Fruit fly (Drosophila melanogaster) whole organism: ENCODE results near the gene dnc.

Source experiments
- CG8478 ChIP-seq: fragments of >200 bp; optimal IDR thresholded peaks from 2 replicates; lab custom pipeline; 2018; ENCODE audit warnings: inconsistent platforms
- Dll ChIP-seq: fragments of >200 bp; optimal IDR thresholded peaks from 2 replicates; lab custom pipeline; 2017
- EcR ChIP-seq, 2 experiments: fragments of >200 bp; optimal IDR thresholded peaks; 2 replicates each; lab custom pipeline; 2017; ENCODE audit warnings: missing biosample characterization in 2 of 2, missing genetic modification characterization in 2 of 2, missing genetic modification reagents in 2 of 2
- pan ChIP-seq: fragments of >200 bp; optimal IDR thresholded peaks from 2 replicates; lab custom pipeline; 2017
- psq ChIP-seq: fragments of >200 bp; optimal IDR thresholded peaks from 2 replicates; lab custom pipeline; 2017
- usp ChIP-seq: fragments of >200 bp; optimal IDR thresholded peaks from 2 replicates; lab custom pipeline; 2017; ENCODE audit warnings: missing biosample characterization, missing genetic modification characterization, mixed read lengths

Gene dnc

DNA sequence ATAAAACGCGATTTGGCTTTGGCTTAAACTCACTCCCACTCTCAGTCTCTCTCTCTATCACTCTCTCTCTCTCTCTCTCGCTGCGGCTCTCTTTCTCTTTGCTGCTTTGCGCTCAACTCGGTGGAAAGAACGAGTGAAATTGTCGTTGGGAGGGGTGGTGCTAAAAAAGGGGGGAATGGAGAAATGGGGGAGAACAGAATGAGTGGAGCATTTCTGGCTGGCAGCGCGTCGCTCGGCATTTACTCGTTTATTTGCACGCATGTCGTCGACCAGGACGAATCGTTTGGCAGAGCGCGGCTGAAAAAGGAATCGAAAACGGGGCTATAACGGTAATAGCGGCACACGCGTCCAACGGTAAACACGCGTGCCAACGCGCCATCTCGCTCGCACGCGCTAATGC, at the start of gene dnc:
Gene dnc, plus strand, starts transcription at position 248 of the 400 bp plus-strand sequence.
- TF ChIP-seq usp (GFP tag; lab: Kevin White, UChicago) (no peak), pan (no peak), EcR (GFP tag; optimal IDR thresholded peaks at IDR 0.05; lab: Kevin White, UChicago) (no peak), CG8478 (no peak), psq (no peak), Dll (lab: Kevin White, UChicago) (peak; percentile 55)

- TF ChIP-seq CG8478: no peak
- TF ChIP-seq EcR (GFP tag; optimal IDR thresholded peaks at IDR 0.05; lab: Kevin White, UChicago): no peak
- no peak for TF ChIP-seq psq
- no peak for TF ChIP-seq usp (GFP tag; lab: Kevin White, UChicago)
- no peak for TF ChIP-seq pan
- TF ChIP-seq Dll (lab: Kevin White, UChicago): no peak
These were observed 48.7 kb upstream of the dnc start for dm6 chrX:3127564-3127963.

dm6 chrX:3131978-3132377, 44.3 kb upstream of the dnc start:
- TF ChIP-seq pan: no peak
- TF ChIP-seq psq: no peak
- TF ChIP-seq Dll (lab: Kevin White, UChicago): no peak
- TF ChIP-seq usp (GFP tag; lab: Kevin White, UChicago): no peak
- TF ChIP-seq CG8478: no peak

- no peak for TF ChIP-seq Dll (lab: Kevin White, UChicago)
- TF ChIP-seq psq: no peak
- no peak for TF ChIP-seq pan
- no peak for TF ChIP-seq EcR (GFP tag; optimal IDR thresholded peaks at IDR 0.05; lab: Kevin White, UChicago)
- TF ChIP-seq CG8478: no peak
- TF ChIP-seq usp (GFP tag; lab: Kevin White, UChicago): no peak
These were observed 41.7 kb upstream of the dnc start, which contains the start of gene N for dm6 chrX:3134383-3135101. TSS of gene N (plus strand) at chrX:3134870.

DNA sequence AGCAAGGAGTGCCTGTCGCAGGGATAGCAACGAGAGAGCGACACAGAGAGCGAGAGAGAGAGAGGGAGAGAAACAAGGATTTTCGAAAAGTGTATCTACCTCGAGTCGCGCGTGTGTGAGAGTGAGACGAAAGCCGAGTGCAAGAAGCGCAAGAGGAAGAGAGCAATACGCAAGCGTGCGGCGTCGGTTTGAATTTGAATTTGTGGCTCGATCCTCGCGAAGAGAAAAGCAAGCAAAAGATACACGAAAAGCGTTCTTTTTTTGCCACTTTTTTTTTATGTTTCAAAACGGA, 41.2 kb upstream of the dnc start:
- no peak for TF ChIP-seq usp (GFP tag; lab: Kevin White, UChicago)

DNA sequence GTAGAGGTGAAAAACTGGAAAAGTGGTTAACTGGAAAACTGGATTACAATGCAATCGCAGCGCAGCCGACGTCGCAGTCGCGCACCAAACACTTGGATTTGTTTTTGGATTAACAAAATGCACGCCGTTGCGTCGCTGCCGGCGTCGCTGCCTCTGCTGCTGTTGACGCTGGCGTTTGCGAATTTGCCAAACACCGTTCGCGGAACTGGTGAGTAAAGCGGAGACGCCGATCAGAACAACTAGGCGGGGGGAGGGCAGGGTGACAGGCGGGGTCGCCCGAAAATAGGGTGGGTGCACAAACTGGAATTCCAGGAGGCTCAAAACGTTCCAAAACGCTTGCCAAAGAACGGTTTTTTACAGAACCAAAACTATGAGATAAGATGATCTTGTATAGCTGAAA, 40.6 kb upstream of the dnc start:
- TF ChIP-seq EcR (GFP tag; optimal IDR thresholded peaks at IDR 0.05; lab: Kevin White, UChicago): no peak
- TF ChIP-seq CG8478: no peak
- no peak for TF ChIP-seq Dll (lab: Kevin White, UChicago)
- no peak for TF ChIP-seq usp (GFP tag; lab: Kevin White, UChicago)
- TF ChIP-seq psq: no peak
- no peak for TF ChIP-seq pan

dm6 chrX:3136338-3137086, 39.7 kb upstream of the dnc start:
- TF ChIP-seq EcR (GFP tag; optimal IDR thresholded peaks at IDR 0.05; lab: Kevin White, UChicago): no peak
- TF ChIP-seq psq: peak; percentile 55
- TF ChIP-seq usp (GFP tag; lab: Kevin White, UChicago): no peak
- TF ChIP-seq Dll (lab: Kevin White, UChicago): no peak
- TF ChIP-seq CG8478: no peak
- no peak for TF ChIP-seq pan

DNA sequence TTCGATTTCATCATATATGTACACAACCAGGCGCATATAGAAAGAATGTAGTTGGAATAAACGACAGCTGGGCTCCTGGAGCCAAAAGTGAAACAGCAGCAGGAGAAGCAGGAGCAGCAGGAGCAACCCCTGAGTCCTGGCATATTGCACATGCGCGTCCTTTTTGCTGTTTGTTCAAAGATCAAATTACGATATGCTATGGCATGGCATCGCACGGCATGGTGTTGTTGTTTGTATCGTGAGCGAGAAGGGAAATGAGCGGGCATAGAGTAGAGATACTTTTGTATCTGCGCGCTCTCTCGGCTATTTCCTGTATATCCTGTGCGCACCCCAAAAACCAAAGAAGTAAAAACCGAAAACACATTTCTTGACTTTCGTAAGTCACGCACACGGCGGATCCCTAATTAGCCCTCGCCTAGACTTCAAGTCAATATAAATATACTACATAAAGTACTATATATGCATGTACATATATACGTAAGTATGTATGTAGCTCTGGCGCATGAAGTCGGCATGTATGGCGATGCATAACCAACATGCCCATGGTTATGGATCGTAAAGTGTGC, 38.3 kb upstream of the dnc start:
- TF ChIP-seq CG8478: no peak
- no peak for TF ChIP-seq pan
- no peak for TF ChIP-seq Dll (lab: Kevin White, UChicago)
- TF ChIP-seq usp (GFP tag; lab: Kevin White, UChicago): no peak
- TF ChIP-seq EcR (GFP tag; optimal IDR thresholded peaks at IDR 0.05; lab: Kevin White, UChicago): no peak
- TF ChIP-seq psq: no peak

dm6 chrX:3139961-3140360, 36.3 kb upstream of the dnc start:
- TF ChIP-seq Dll (lab: Kevin White, UChicago) (no peak), EcR (GFP tag; optimal IDR thresholded peaks at IDR 0.05; lab: Kevin White, UChicago) (no peak), CG8478 (no peak), psq (no peak), pan (no peak), usp (GFP tag; lab: Kevin White, UChicago) (no peak)

DNA sequence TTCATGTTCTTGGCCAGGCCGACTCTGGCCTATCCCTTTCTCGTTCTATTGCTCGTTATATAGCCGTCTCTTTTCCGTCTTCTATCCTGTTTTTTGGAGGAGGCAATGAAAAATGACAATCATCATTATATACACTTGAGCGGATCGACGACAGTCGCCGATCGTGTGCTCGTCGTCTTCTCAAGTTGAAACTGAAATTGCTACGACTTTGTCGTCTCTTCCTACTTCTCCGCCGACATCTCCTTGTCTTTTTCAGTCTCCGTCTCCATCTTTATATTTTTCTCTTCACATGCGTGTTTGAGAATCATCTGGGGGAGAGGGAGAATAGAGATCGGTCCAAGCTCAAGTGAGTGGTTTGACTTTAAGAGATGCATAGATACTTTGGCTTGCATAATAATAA, 35.4 kb upstream of the dnc start:
- TF ChIP-seq pan (no peak), Dll (lab: Kevin White, UChicago) (no peak), EcR (GFP tag; optimal IDR thresholded peaks at IDR 0.05; lab: Kevin White, UChicago) (no peak), psq (no peak), usp (GFP tag; lab: Kevin White, UChicago) (no peak), CG8478 (no peak)

DNA sequence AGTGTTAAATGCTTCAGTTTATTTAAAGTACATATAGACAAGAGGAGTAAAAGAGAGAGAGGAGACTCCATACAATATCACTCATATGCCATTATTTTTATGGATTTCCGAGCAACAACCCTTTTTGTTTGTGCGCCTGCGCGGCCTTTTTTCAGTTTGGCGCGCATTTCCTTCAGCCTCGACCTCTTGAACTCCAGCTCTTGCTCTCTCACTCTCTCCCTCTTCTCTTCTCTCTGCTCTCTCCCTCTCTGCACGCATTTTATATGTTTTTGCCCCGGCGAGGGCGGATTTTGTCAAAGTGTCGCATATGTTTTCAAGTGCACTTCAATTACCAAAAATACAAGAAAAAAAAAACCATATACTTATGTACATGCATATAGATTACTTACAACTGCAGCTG, 34.1 kb upstream of the dnc start:
- TF ChIP-seq EcR (GFP tag; optimal IDR thresholded peaks at IDR 0.05; lab: Kevin White, UChicago): no peak
- TF ChIP-seq psq: no peak
- TF ChIP-seq usp (GFP tag; lab: Kevin White, UChicago): no peak
- TF ChIP-seq CG8478: no peak
- TF ChIP-seq pan: no peak
- TF ChIP-seq Dll (lab: Kevin White, UChicago): no peak

DNA sequence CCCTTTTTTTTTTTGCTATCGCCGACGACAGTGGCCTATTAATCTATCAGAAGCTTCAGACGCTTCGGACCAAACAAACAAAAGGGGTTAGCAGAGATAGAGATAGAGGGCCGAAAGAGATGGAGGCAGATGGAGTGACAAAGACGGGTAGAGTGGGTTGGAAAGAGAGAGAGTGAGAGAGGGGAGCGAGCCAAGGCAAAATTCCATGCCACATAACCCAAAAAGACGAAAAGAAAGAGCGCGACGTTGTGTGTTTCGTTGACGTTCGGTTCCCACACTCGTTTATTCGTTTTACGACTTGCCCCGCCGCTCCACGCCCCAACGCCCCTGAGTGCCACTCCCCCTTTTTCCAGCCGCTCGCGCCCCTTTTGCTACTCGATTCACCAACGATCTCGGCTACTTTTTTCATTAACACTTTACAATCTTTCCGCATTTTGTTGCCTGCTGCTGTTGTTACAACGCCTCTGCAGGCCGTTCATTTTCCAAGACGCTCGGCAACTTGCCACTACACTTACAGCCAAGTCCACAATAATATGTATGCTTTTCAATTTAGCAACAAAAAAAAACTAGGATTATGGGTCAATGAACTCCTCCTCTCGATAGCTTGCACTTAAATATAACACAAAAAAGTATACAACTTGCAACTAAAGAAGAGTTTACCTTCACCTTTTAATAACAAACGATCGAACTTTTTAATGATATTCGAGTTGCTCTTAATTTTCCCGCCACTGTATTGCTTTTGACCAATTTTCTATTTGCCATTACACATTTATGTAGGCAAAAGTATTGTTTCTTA, 32.8 kb upstream of the dnc start:
- TF ChIP-seq psq (no peak), pan (no peak), Dll (lab: Kevin White, UChicago) (no peak), EcR (GFP tag; optimal IDR thresholded peaks at IDR 0.05; lab: Kevin White, UChicago) (no peak), CG8478 (no peak), usp (GFP tag; lab: Kevin White, UChicago) (no peak)
